Fruit fly (Drosophila melanogaster) whole organism, embryonic: ENCODE data around the gene CG4462.

ENCODE experiments used
- Bteb2 ChIP-seq: fragments of 200-800 bp; sonication (Bioruptor generic); optimal IDR thresholded peaks from 2 replicates; lab custom pipeline; 2016; ENCODE audit warnings: missing biosample characterization, missing genetic modification characterization
- CG10267 ChIP-seq: fragments of 200-800 bp; sonication (Bioruptor generic); optimal IDR thresholded peaks from 2 replicates; lab custom pipeline; 2018; ENCODE audit warnings: missing biosample characterization, mild to moderate bottlenecking, missing genetic modification characterization, moderate library complexity
- CG10654 ChIP-seq: fragments of 200-800 bp; sonication (Bioruptor generic); optimal IDR thresholded peaks from 2 replicates; lab custom pipeline; 2016; ENCODE audit warnings: missing biosample characterization, missing genetic modification characterization
- CG11247 ChIP-seq: fragments of 200-800 bp; sonication (Bioruptor generic); IDR thresholded peaks from 2 replicates; pipeline ENCODE4 v1.3.6; 2022; ENCODE audit warnings: missing biosample characterization, missing genetic modification characterization
- CG11696 ChIP-seq: fragments of 200-800 bp; sonication (Bioruptor generic); IDR thresholded peaks from 2 replicates; pipeline ENCODE4 v1.3.6; 2022; ENCODE audit warnings: missing biosample characterization, missing genetic modification characterization
- CG12659 ChIP-seq: fragments of 200-800 bp; sonication (Bioruptor generic); optimal IDR thresholded peaks from 3 replicates; lab custom pipeline; 2017; ENCODE audit warnings: mild to moderate bottlenecking, missing biosample characterization, missing genetic modification reagents, missing genetic modification characterization
- CG12769 ChIP-seq: fragments of 200-800 bp; sonication (Bioruptor generic); optimal IDR thresholded peaks from 2 replicates; lab custom pipeline; 2019; ENCODE audit warnings: missing biosample characterization, mild to moderate bottlenecking, missing genetic modification characterization, moderate library complexity
- CG13296 ChIP-seq: fragments of 200-800 bp; sonication (Bioruptor generic); optimal IDR thresholded peaks from 3 replicates; lab custom pipeline; 2018; ENCODE audit warnings: missing biosample characterization, mild to moderate bottlenecking, missing genetic modification characterization
- CG14014 ChIP-seq: fragments of 200-800 bp; sonication (Bioruptor generic); IDR thresholded peaks from 2 replicates; pipeline ENCODE4 v1.3.6; 2022; ENCODE audit warnings: missing biosample characterization, missing genetic modification characterization
- CG15073 ChIP-seq: fragments of 200-800 bp; sonication (Bioruptor generic); optimal IDR thresholded peaks from 2 replicates; lab custom pipeline; 2016; ENCODE audit warnings: missing biosample characterization, missing genetic modification characterization
- CG15696 ChIP-seq: fragments of 200-800 bp; sonication (Bioruptor generic); optimal IDR thresholded peaks from 2 replicates; lab custom pipeline; 2019; ENCODE audit warnings: missing biosample characterization, mild to moderate bottlenecking, missing genetic modification characterization, moderate library complexity
- CG2202 ChIP-seq: fragments of 200-800 bp; sonication (Bioruptor generic); optimal IDR thresholded peaks from 2 replicates; lab custom pipeline; 2018; ENCODE audit warnings: missing biosample characterization, mild to moderate bottlenecking, missing genetic modification characterization
- CG2889 ChIP-seq: fragments of 200-800 bp; sonication (Bioruptor generic); IDR thresholded peaks from 3 replicates; pipeline ENCODE4 v1.3.6; 2022; ENCODE audit warnings: missing biosample characterization, missing genetic modification characterization
- CG32532 ChIP-seq: fragments of 200-800 bp; sonication (Bioruptor generic); IDR thresholded peaks from 2 replicates; pipeline ENCODE4 v1.3.6; 2022; ENCODE audit warnings: missing biosample characterization, missing genetic modification characterization
- CG4328 ChIP-seq: fragments of 200-800 bp; sonication (Bioruptor generic); optimal IDR thresholded peaks from 3 replicates; lab custom pipeline; 2017; ENCODE audit warnings: missing biosample characterization, missing genetic modification reagents, missing genetic modification characterization
- CG4707 ChIP-seq: fragments of 200-800 bp; sonication (Bioruptor generic); optimal IDR thresholded peaks from 2 replicates; lab custom pipeline; 2018; ENCODE audit warnings: missing biosample characterization, mild to moderate bottlenecking, missing genetic modification characterization, moderate library complexity
- CG5180 ChIP-seq: fragments of 200-800 bp; sonication (Bioruptor generic); optimal IDR thresholded peaks from 3 replicates; lab custom pipeline; 2017; ENCODE audit warnings: missing biosample characterization, missing genetic modification characterization, mild to moderate bottlenecking, moderate library complexity, missing genetic modification reagents
- CG7372 ChIP-seq: fragments of 200-800 bp; sonication (Bioruptor generic); IDR thresholded peaks from 2 replicates; pipeline ENCODE4 v1.3.6; 2022; ENCODE audit warnings: missing biosample characterization, missing genetic modification characterization
- CG8281 ChIP-seq: fragments of 200-800 bp; sonication (Bioruptor generic); optimal IDR thresholded peaks from 2 replicates; lab custom pipeline; 2018; ENCODE audit warnings: missing biosample characterization, mild to moderate bottlenecking, missing genetic modification characterization, moderate library complexity
- CG9817 ChIP-seq: fragments of 200-800 bp; sonication (Bioruptor generic); optimal IDR thresholded peaks from 2 replicates; lab custom pipeline; 2018; ENCODE audit warnings: missing biosample characterization, mild to moderate bottlenecking, missing genetic modification characterization, moderate library complexity
- CG9876 ChIP-seq: fragments of 200-800 bp; sonication (Bioruptor generic); optimal IDR thresholded peaks from 2 replicates; lab custom pipeline; 2016; ENCODE audit warnings: missing biosample characterization, missing genetic modification characterization
- CG9932 ChIP-seq: fragments of 200-800 bp; sonication (Bioruptor generic); IDR thresholded peaks from 2 replicates; pipeline ENCODE4 v1.3.6; 2022; ENCODE audit warnings: missing biosample characterization, missing genetic modification characterization
- CrebB ChIP-seq: fragments of 200-800 bp; sonication (Bioruptor generic); optimal IDR thresholded peaks from 3 replicates; lab custom pipeline; 2018; ENCODE audit warnings: missing biosample characterization, mild to moderate bottlenecking, missing genetic modification characterization
- E2f1 ChIP-seq: fragments of 200-800 bp; sonication (Bioruptor generic); IDR thresholded peaks from 2 replicates; pipeline ENCODE4 v1.3.6; 2022; ENCODE audit warnings: missing biosample characterization, missing genetic modification characterization
- GATAe ChIP-seq: fragments of 200-800 bp; sonication (Bioruptor generic); conservative IDR thresholded peaks from 2 replicates; pipeline ENCODE4 v1.3.6; 2022; ENCODE audit warnings: missing biosample characterization, missing genetic modification characterization
- Hr39 ChIP-seq: fragments of >200 bp; optimal IDR thresholded peaks from 2 replicates; lab custom pipeline; 2017
- Hsf ChIP-seq: fragments of 200-800 bp; sonication (Bioruptor generic); optimal IDR thresholded peaks from 3 replicates; lab custom pipeline; 2016; ENCODE audit warnings: missing biosample characterization, missing genetic modification characterization
- Lpt ChIP-seq: fragments of >200 bp; optimal IDR thresholded peaks from 2 replicates; lab custom pipeline; 2018; ENCODE audit warnings: missing biosample characterization, missing genetic modification characterization
- Meics ChIP-seq: fragments of 200-800 bp; sonication (Bioruptor generic); optimal IDR thresholded peaks from 2 replicates; lab custom pipeline; 2017; ENCODE audit warnings: missing biosample characterization, mild to moderate bottlenecking, missing genetic modification characterization
- Oaz ChIP-seq: fragments of 200-800 bp; sonication (Bioruptor generic); IDR thresholded peaks from 2 replicates; pipeline ENCODE4 v1.3.6; 2022; ENCODE audit warnings: missing biosample characterization, missing genetic modification characterization
- Rx ChIP-seq: fragments of 200-800 bp; sonication (Bioruptor generic); IDR thresholded peaks from 2 replicates; pipeline ENCODE4 v1.3.6; 2022; ENCODE audit warnings: missing biosample characterization, missing genetic modification characterization
- Sox100B ChIP-seq: fragments of 200-800 bp; sonication (Bioruptor generic); optimal IDR thresholded peaks from 3 replicates; lab custom pipeline; 2018; ENCODE audit warnings: missing biosample characterization, mild to moderate bottlenecking, missing genetic modification characterization
- Sox102F ChIP-seq: fragments of 200-800 bp; sonication (Bioruptor generic); optimal IDR thresholded peaks from 2 replicates; lab custom pipeline; 2018; ENCODE audit warnings: missing biosample characterization, mild to moderate bottlenecking, missing genetic modification characterization, moderate library complexity
- bcd ChIP-seq: fragments of 200-800 bp; sonication (Bioruptor generic); optimal IDR thresholded peaks from 2 replicates; lab custom pipeline; 2017; ENCODE audit warnings: missing biosample characterization, mild to moderate bottlenecking, missing genetic modification characterization
- chn ChIP-seq: fragments of 200-800 bp; sonication (Bioruptor generic); optimal IDR thresholded peaks from 2 replicates; lab custom pipeline; 2016; ENCODE audit warnings: missing biosample characterization, missing genetic modification characterization
- esg ChIP-seq: fragments of 200-800 bp; sonication (Bioruptor generic); conservative IDR thresholded peaks from 2 replicates; pipeline ENCODE4 v1.3.6; 2022; ENCODE audit warnings: missing biosample characterization, missing genetic modification characterization
- ftz-f1 ChIP-seq: fragments of 200-800 bp; sonication (Bioruptor generic); optimal IDR thresholded peaks from 2 replicates; lab custom pipeline; 2016; ENCODE audit warnings: missing biosample characterization, missing genetic modification characterization
- gcm ChIP-seq: fragments of 200-800 bp; sonication (Bioruptor generic); optimal IDR thresholded peaks from 2 replicates; lab custom pipeline; 2019; ENCODE audit warnings: missing biosample characterization, mild to moderate bottlenecking, missing genetic modification characterization, moderate library complexity
- gem ChIP-seq: fragments of 200-800 bp; sonication (Bioruptor generic); optimal IDR thresholded peaks from 2 replicates; lab custom pipeline; 2019; ENCODE audit warnings: missing biosample characterization, mild to moderate bottlenecking, missing genetic modification characterization, moderate library complexity
- gsb ChIP-seq: fragments of 200-800 bp; sonication (Bioruptor generic); IDR thresholded peaks from 2 replicates; pipeline ENCODE4 v1.3.6; 2022; ENCODE audit warnings: missing biosample characterization, missing genetic modification characterization
- hth ChIP-seq: fragments of >200 bp; optimal IDR thresholded peaks from 2 replicates; lab custom pipeline; 2017; ENCODE audit warnings: inconsistent platforms
- lmd ChIP-seq: fragments of 200-800 bp; sonication (Bioruptor generic); IDR thresholded peaks from 2 replicates; pipeline ENCODE4 v1.3.6; 2022; ENCODE audit warnings: missing biosample characterization, missing genetic modification characterization
- prd ChIP-seq, 3 experiments: fragments of >200 bp in 2 of 3; fragments of 200-800 bp in 1 of 3; sonication (Bioruptor generic) in 1 of 3; optimal IDR thresholded peaks in 2 of 3; IDR thresholded peaks in 1 of 3; 2 replicates in 2 of 3; 3 replicates in 1 of 3; pipeline versions ENCODE4 v1.3.6 to Lab custom; 2017 to 2022; ENCODE audit warnings: missing biosample characterization in 1 of 3, missing genetic modification characterization in 1 of 3
- sima ChIP-seq: fragments of 200-800 bp; sonication (Bioruptor generic); optimal IDR thresholded peaks from 2 replicates; lab custom pipeline; 2016; ENCODE audit warnings: missing biosample characterization, missing genetic modification characterization
- sisA ChIP-seq: fragments of 200-800 bp; sonication (Bioruptor generic); IDR thresholded peaks from 2 replicates; pipeline ENCODE4 v1.3.6; 2022; ENCODE audit warnings: missing biosample characterization, missing genetic modification characterization
- slbo ChIP-seq: fragments of 200-800 bp; sonication (Bioruptor generic); IDR thresholded peaks from 2 replicates; pipeline ENCODE4 v1.3.6; 2022; ENCODE audit warnings: missing biosample characterization, missing genetic modification characterization
- trem ChIP-seq: fragments of 200-800 bp; optimal IDR thresholded peaks from 3 replicates; lab custom pipeline; 2019; ENCODE audit warnings: missing biosample characterization, mild to moderate bottlenecking, missing genetic modification characterization, moderate library complexity
- trh ChIP-seq: fragments of 200-800 bp; sonication (Bioruptor generic); optimal IDR thresholded peaks from 2 replicates; lab custom pipeline; 2016; ENCODE audit warnings: missing biosample characterization, missing genetic modification characterization
- tup ChIP-seq: fragments of 200-800 bp; sonication (Bioruptor generic); optimal IDR thresholded peaks from 2 replicates; lab custom pipeline; 2016; ENCODE audit warnings: missing biosample characterization, mild to moderate bottlenecking, missing genetic modification characterization, moderate library complexity
- zf30C ChIP-seq: fragments of 200-800 bp; sonication (Bioruptor generic); optimal IDR thresholded peaks from 3 replicates; lab custom pipeline; 2018; ENCODE audit warnings: missing biosample characterization, mild to moderate bottlenecking, missing genetic modification characterization

Gene CG4462

DNA sequence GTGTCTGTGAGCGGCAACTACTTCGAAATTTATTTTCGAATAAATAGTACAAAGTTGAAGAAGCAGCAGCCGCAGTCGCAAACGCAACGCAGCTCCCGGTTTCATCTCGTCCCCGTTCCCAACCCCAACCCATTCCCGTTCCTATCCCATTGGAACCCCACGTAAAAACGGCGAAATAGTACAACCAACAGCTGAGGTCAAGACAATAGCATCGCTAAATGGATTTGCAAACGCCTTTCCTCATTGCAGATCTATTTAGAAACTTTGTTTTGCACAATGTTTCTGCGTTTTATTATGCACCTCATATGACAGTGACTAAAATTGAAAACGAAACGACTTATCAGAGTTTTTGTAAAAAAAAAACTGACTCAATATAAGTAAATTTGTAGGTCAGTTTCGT lies 33.8 kb downstream of the CG4462 start (continued):
- TF ChIP-seq trem (tag; lab: Kevin White, UChicago) (no peak), gsb (GFP tag; lab: Robert Waterston, UW) (no peak), CG12659 (GFP tag; lab: Kevin White, UChicago) (no peak), lmd (GFP tag; lab: Robert Waterston, UW) (0 out of 2 replicates have a peak, but pooled peaks have one; percentile 22), CG32532 (peak; percentile 10; the same call in 1 of the 2 replicates), CG10654 (no peak), E2f1 (GFP tag; lab: Robert Waterston, UW) (no peak), slbo (GFP tag; lab: Robert Waterston, UW) (peak; percentile 23; the same call in 1 of the 2 replicates), CG8281 (tag; lab: Kevin White, UChicago) (no peak), Rx (no peak), CG11247 (GFP tag; lab: Robert Waterston, UW) (no peak), Bteb2 (no peak), chn (no peak), Oaz (GFP tag; lab: Robert Waterston, UW) (no peak), CG13296 (GFP tag; lab: Kevin White, UChicago) (no peak), CG4707 (GFP tag; lab: Kevin White, UChicago) (no peak), CG7372 (GFP tag; lab: Robert Waterston, UW) (no peak), prd (optimal IDR thresholded peaks at IDR 0.05; lab: Kevin White, UChicago) (no peak), prd (GFP tag; IDR thresholded peaks at IDR 0.05; lab: Robert Waterston, UW) (0 out of 3 replicates have a peak, but pooled peaks have one; percentile 6), sisA (GFP tag; lab: Robert Waterston, UW) (peak; percentile 15; the same call in 1 of the 2 replicates)

DNA sequence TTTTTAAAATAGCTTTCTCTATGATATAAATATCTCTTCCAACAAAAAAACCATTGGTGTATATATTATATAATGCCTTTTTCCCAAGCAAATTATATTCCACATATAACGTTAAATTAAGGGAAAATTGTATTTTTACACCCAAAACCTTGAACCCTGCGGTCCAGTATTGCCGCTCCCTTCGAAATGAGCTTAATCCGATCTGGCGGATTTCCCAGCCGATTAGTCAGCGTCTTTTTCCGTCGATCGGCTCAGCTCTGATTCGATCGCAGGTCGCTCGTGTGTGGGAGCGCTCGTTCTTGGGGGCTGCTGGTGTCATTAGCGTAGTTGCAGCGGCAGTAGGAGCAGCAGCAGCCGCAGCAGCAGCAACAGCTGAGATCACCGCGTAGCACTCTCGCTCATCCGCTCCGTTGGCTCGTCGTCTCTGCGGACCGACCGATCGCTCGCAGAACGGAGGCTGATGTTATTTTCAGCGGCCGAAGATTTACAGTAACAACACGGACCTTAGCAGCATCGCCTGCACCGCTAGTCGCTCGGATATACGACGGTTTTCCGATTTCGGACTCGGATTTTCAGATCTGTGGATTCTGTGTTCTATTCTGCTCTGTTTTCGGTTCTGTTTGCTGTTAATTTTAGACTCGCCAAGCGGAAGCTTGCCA lies 34.7 kb downstream of the CG4462 start, which contains the start of gene CG4733:
Gene CG4733 (plus strand): TSS at position 350 of the 659 bp plus-strand sequence.
- no peak for TF ChIP-seq Hsf (GFP tag; lab: Kevin White, UChicago)
- TF ChIP-seq CG9817 = no peak
- TF ChIP-seq bcd (GFP tag; lab: Kevin White, UChicago) = peak; percentile 31
- peak; percentile 79 for TF ChIP-seq CG12769
- peak; percentile 38 for TF ChIP-seq Sox100B (GFP tag; lab: Kevin White, UChicago)
- TF ChIP-seq GATAe (GFP tag; lab: Robert Waterston, UW) = no peak
- peak; percentile 43 for TF ChIP-seq gem (tag; lab: Kevin White, UChicago)
- TF ChIP-seq CrebB (tag; lab: Kevin White, UChicago) = no peak
- no peak for TF ChIP-seq gcm (GFP tag; lab: Kevin White, UChicago)
- TF ChIP-seq CG7372 (GFP tag; lab: Robert Waterston, UW) = no peak
- TF ChIP-seq sima = no peak
- no peak for TF ChIP-seq zf30C (GFP tag; lab: Kevin White, UChicago)
- no peak for TF ChIP-seq CG15696
- TF ChIP-seq CG9932 = 0 out of 2 replicates have a peak, but pooled peaks have one; percentile 11
- TF ChIP-seq Hr39 (lab: Kevin White, UChicago) = no peak
- no peak for TF ChIP-seq ftz-f1
- TF ChIP-seq Meics (GFP tag; lab: Kevin White, UChicago) = peak; percentile 27
- no peak for TF ChIP-seq Lpt
- no peak for TF ChIP-seq esg (GFP tag; lab: Robert Waterston, UW)
- no peak for TF ChIP-seq tup (GFP tag; lab: Kevin White, UChicago)
- no peak for TF ChIP-seq CG4328
- no peak for TF ChIP-seq CG15073 (GFP tag; lab: Kevin White, UChicago)
- no peak for TF ChIP-seq CG2202 (tag; lab: Kevin White, UChicago)
- no peak for TF ChIP-seq Oaz (GFP tag; lab: Robert Waterston, UW)
- TF ChIP-seq CG5180 = no peak
- no peak for TF ChIP-seq CG2889 (GFP tag; lab: Robert Waterston, UW)
- no peak for TF ChIP-seq CG10267 (tag; lab: Kevin White, UChicago)
- no peak for TF ChIP-seq CG9876 (GFP tag; lab: Kevin White, UChicago)
- TF ChIP-seq CG11696 (GFP tag; lab: Robert Waterston, UW) = no peak
- no peak for TF ChIP-seq CG14014 (GFP tag; lab: Robert Waterston, UW)
- TF ChIP-seq hth = no peak
- TF ChIP-seq trh (GFP tag; lab: Kevin White, UChicago) = no peak
- no peak for TF ChIP-seq Sox102F
